Fruit fly (Drosophila melanogaster) whole organism: ENCODE results near the gene CG31627.

ENCODE experiments used
- psq ChIP-seq: fragments of >200 bp; optimal IDR thresholded peaks from 2 replicates; lab custom pipeline; 2017
- usp ChIP-seq: fragments of >200 bp; optimal IDR thresholded peaks from 2 replicates; lab custom pipeline; 2017; ENCODE audit warnings: missing biosample characterization, missing genetic modification characterization, mixed read lengths

DNA sequence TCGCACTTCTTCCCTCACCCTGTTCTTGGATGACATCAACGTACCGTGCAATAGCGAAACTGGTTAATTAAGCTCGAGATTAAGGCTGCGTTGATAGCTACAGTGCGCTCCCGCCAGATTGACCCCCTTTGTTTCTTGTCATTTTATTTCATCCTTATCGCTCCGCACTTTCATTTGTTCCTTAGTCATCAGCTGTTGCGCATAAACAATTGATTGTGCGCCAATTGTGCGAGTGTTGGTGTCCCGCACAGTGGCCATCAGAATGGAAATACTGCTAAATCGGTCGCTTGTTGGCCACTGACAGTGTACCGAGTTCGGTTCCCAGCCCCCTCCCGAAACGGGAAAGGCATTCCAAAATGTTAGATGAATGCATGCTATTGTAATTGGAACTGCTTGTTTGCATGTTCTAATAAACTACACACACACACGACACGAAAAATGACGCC, 46.6 kb downstream of the CG31627 start:
- no peak for TF ChIP-seq psq
- no peak for TF ChIP-seq usp (GFP tag; lab: Kevin White, UChicago)
